Worm (Caenorhabditis elegans): ENCODE measurements around the gene K10D11.7.

K10D11.7 gene

ce11 chrIV:12995886-12996285 lies at the start of gene K10D11.7:
Gene K10D11.7, minus strand, starts transcription at chrIV:12995986.
- TF ChIP-seq sem-2 (GFP tag; optimal IDR thresholded peaks at IDR 0.05) (no peak), nhr-76 (tag; optimal IDR thresholded peaks at IDR 0.05) (no peak), snpc-4 (tag; optimal IDR thresholded peaks at IDR 0.05) (no peak), mls-2 (tag; optimal IDR thresholded peaks at IDR 0.05) (no peak), cnd-1 (tag; optimal IDR thresholded peaks at IDR 0.05) (no peak), nhr-2 (tag; optimal IDR thresholded peaks at IDR 0.05) (no peak), drap-1 (GFP tag; optimal IDR thresholded peaks at IDR 0.05) (no peak), lin-13 (tag; optimal IDR thresholded peaks at IDR 0.05) (no peak), ceh-39 (tag; optimal IDR thresholded peaks at IDR 0.05) (no peak), nhr-28 (tag; optimal IDR thresholded peaks at IDR 0.05) (no peak)

DNA sequence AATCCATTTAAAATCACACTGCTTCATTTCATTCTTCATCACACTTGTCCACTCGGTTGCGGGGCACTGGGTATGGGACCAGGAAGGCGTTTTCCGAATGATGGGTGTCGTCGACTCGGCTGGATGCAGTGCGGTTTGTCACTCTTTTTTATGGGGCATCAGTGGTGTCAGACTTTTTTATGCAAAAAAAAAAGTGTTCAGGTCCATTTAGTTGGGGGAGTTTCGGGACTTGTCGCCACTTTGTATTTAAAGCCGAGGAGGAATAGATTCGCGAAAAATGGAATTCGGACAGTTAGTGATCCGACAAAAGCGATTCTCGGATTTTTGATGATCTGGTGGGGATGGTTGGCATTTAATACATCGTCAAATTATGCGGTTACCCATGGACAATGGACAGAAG lies 49.2 kb upstream of the K10D11.7 start:
- no peak for TF ChIP-seq hlh-1 (tag; optimal IDR thresholded peaks at IDR 0.05)
- TF ChIP-seq sem-2 (GFP tag; optimal IDR thresholded peaks at IDR 0.05), result no peak
- TF ChIP-seq tbx-8 (GFP tag; optimal IDR thresholded peaks at IDR 0.05), result no peak
- TF ChIP-seq bed-3 (GFP tag; optimal IDR thresholded peaks at IDR 0.05), result no peak
- no peak for TF ChIP-seq nhr-28 (tag; optimal IDR thresholded peaks at IDR 0.05)
- no peak for TF ChIP-seq ztf-11 (tag; optimal IDR thresholded peaks at IDR 0.05)
- TF ChIP-seq M03D4.4 (tag; optimal IDR thresholded peaks at IDR 0.05), result no peak
- TF ChIP-seq lsy-2 (tag; optimal IDR thresholded peaks at IDR 0.05), result no peak
- TF ChIP-seq pha-4 (tag; optimal IDR thresholded peaks at IDR 0.05), result no peak
- no peak for TF ChIP-seq flh-1 (GFP tag; optimal IDR thresholded peaks at IDR 0.05)
- no peak for TF ChIP-seq ceh-83 (GFP tag; optimal IDR thresholded peaks at IDR 0.05)
- TF ChIP-seq ceh-43 (GFP tag; optimal IDR thresholded peaks at IDR 0.05), result no peak
- no peak for TF ChIP-seq ham-2 (GFP tag; optimal IDR thresholded peaks at IDR 0.05)
- TF ChIP-seq unc-62 (GFP tag; optimal IDR thresholded peaks at IDR 0.05), result no peak
- TF ChIP-seq blmp-1 (tag; optimal IDR thresholded peaks at IDR 0.05), result no peak
- no peak for TF ChIP-seq snpc-4 (tag; optimal IDR thresholded peaks at IDR 0.05)
- TF ChIP-seq nhr-12 (tag; optimal IDR thresholded peaks at IDR 0.05), result no peak
- TF ChIP-seq lin-32 (GFP tag; optimal IDR thresholded peaks at IDR 0.05), result no peak

DNA sequence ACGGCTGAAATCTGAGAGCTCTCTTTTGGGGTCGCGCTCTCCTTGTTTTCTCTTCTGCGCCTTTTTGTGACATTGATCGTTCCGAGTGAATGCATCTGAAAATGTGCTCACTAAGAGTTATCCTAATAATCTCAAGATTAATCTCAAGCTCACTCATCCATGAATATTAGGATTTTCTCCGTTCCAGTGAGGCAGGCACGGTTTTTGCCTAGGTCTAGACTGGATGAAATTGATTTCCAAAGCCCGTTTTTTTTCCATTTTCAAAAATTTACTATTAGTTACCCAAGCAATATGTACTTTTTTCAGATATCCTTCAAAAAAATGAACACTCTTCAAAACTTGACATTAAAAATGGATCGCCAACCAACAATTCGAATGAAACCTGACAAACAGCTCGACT lies 46.3 kb upstream of the K10D11.7 start, which contains the start of gene amt-2:
Gene amt-2, plus strand, starts transcription at position 301 of the 400 bp plus-strand sequence.
- TF ChIP-seq cnd-1 (tag; optimal IDR thresholded peaks at IDR 0.05), result no peak
- TF ChIP-seq zip-8 (tag; optimal IDR thresholded peaks at IDR 0.05), result no peak
- TF ChIP-seq blmp-1 (tag; optimal IDR thresholded peaks at IDR 0.05), result no peak
- no peak for TF ChIP-seq sem-2 (GFP tag; optimal IDR thresholded peaks at IDR 0.05)
- TF ChIP-seq lin-32 (GFP tag; optimal IDR thresholded peaks at IDR 0.05), result no peak
- no peak for TF ChIP-seq sptf-1 (tag; optimal IDR thresholded peaks at IDR 0.05)
- no peak for TF ChIP-seq lin-13 (tag; optimal IDR thresholded peaks at IDR 0.05)
- no peak for TF ChIP-seq unc-62 (GFP tag; optimal IDR thresholded peaks at IDR 0.05)
- no peak for TF ChIP-seq pha-4 (tag; optimal IDR thresholded peaks at IDR 0.05)
- TF ChIP-seq elt-3 (tag; optimal IDR thresholded peaks at IDR 0.05), result no peak
- no peak for TF ChIP-seq flh-1 (GFP tag; optimal IDR thresholded peaks at IDR 0.05)
- TF ChIP-seq hlh-1 (tag; optimal IDR thresholded peaks at IDR 0.05), result no peak
- no peak for TF ChIP-seq mep-1 (tag; optimal IDR thresholded peaks at IDR 0.05)
- TF ChIP-seq bed-3 (GFP tag; optimal IDR thresholded peaks at IDR 0.05), result no peak
- TF ChIP-seq lsy-2 (tag; optimal IDR thresholded peaks at IDR 0.05), result no peak
- no peak for TF ChIP-seq ceh-39 (tag; optimal IDR thresholded peaks at IDR 0.05)
- TF ChIP-seq nhr-28 (tag; optimal IDR thresholded peaks at IDR 0.05), result no peak
- no peak for TF ChIP-seq nhr-2 (tag; optimal IDR thresholded peaks at IDR 0.05)
- TF ChIP-seq nhr-237 (tag; optimal IDR thresholded peaks at IDR 0.05), result no peak
- TF ChIP-seq ces-1 (GFP tag; optimal IDR thresholded peaks at IDR 0.05), result no peak

DNA sequence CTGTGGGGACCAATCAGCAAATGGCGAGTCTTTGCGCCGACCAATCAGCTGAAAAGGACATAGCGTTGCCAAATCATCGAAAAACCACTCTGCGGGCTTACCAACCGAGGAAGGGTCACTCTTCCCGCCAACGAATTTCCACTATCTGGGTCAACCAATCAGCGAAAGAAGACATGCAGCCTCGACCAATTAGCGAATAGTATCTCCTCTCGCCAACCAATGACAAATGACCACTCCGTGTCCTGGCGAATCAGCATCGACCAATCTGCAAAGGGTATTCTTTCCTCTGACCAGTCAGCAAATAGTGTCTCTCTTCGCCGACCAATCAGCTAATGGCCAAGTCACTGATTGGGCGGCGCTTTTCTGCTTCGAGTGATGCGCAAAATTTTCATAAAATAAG lies 45.7 kb upstream of the K10D11.7 start:
- no peak for TF ChIP-seq ham-2 (GFP tag; optimal IDR thresholded peaks at IDR 0.05)
- no peak for TF ChIP-seq elt-1 (tag; optimal IDR thresholded peaks at IDR 0.05; ENCODE audit: borderline replicate concordance, insufficient read depth)
- no peak for TF ChIP-seq ceh-83 (GFP tag; optimal IDR thresholded peaks at IDR 0.05)
- TF ChIP-seq nhr-2 (tag; optimal IDR thresholded peaks at IDR 0.05), result no peak
- no peak for TF ChIP-seq cnd-1 (tag; optimal IDR thresholded peaks at IDR 0.05)
- TF ChIP-seq nhr-237 (tag; optimal IDR thresholded peaks at IDR 0.05), result no peak
- no peak for TF ChIP-seq lin-13 (tag; optimal IDR thresholded peaks at IDR 0.05)
- TF ChIP-seq nhr-12 (tag; optimal IDR thresholded peaks at IDR 0.05), result no peak
- TF ChIP-seq nhr-76 (tag; optimal IDR thresholded peaks at IDR 0.05), result no peak

DNA sequence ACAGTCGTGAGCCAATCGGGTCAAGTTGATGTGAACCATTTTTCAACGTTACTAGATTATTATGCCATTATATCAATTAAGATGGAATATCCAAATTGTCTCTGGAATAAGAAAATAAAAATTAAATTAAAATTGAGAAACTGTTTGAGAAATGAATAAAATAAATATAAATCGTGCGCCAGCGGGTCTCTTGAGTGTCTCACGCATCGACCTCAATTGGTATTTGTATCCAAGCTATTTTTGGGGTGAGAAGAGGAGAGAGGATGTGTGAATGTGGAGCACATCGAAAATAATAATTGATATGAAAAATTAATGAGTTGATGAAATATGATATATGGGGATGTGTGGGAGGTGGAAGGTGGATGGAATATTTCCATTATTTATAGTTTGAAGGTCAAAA lies 43.1 kb upstream of the K10D11.7 start, which contains the start of gene F49E11.2:
Gene F49E11.2, minus strand, starts transcription at position 101 of the 400 bp plus-strand sequence.
- no peak for TF ChIP-seq pha-4 (tag; optimal IDR thresholded peaks at IDR 0.05)
- TF ChIP-seq lsy-2 (tag; optimal IDR thresholded peaks at IDR 0.05), result no peak
- no peak for TF ChIP-seq cnd-1 (tag; optimal IDR thresholded peaks at IDR 0.05)
- no peak for TF ChIP-seq M03D4.4 (tag; optimal IDR thresholded peaks at IDR 0.05)
- TF ChIP-seq nhr-2 (tag; optimal IDR thresholded peaks at IDR 0.05), result no peak
- no peak for TF ChIP-seq tbx-8 (GFP tag; optimal IDR thresholded peaks at IDR 0.05)
- no peak for TF ChIP-seq mls-2 (tag; optimal IDR thresholded peaks at IDR 0.05)
- TF ChIP-seq ceh-43 (GFP tag; optimal IDR thresholded peaks at IDR 0.05), result no peak
- TF ChIP-seq elt-3 (tag; optimal IDR thresholded peaks at IDR 0.05), result no peak
- TF ChIP-seq unc-62 (GFP tag; optimal IDR thresholded peaks at IDR 0.05), result no peak
- TF ChIP-seq snpc-4 (tag; optimal IDR thresholded peaks at IDR 0.05), result no peak
- no peak for TF ChIP-seq mep-1 (tag; optimal IDR thresholded peaks at IDR 0.05)
- no peak for TF ChIP-seq lin-13 (tag; optimal IDR thresholded peaks at IDR 0.05)

Measured in whole organism, mixed stage, embryonic.